Worm (Caenorhabditis elegans): ENCODE data around the gene clec-135.

DNA sequence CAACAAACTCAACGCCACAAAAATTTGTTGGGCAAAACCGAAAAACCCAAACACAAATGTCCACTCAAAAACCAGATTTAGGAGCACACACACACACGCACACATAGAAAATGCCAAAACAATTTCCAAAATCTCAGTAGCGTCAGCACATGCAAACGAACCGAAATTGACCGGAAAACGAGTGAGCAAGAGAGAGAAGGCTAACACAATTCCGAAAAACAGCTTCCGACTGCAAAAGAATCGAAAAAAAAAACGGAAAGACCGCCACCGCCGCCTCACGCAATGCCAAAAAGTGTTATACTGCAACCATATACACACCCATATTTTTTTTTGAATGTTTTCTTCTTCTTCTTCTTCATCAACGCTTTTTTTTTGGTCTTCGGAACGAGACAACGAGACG, 33.2 kb upstream of the clec-135 start:
- no peak for TF ChIP-seq nhr-77 (tag; optimal IDR thresholded peaks at IDR 0.05)
- no peak for TF ChIP-seq unc-130 (tag; optimal IDR thresholded peaks at IDR 0.05)
- no peak for TF ChIP-seq unc-62 (GFP tag; optimal IDR thresholded peaks at IDR 0.05)
- TF ChIP-seq pag-3 (tag; optimal IDR thresholded peaks at IDR 0.05; ENCODE audit: borderline replicate concordance, insufficient read depth): no peak
- TF ChIP-seq dpl-1 (GFP tag; optimal IDR thresholded peaks at IDR 0.05): no peak
- no peak for TF ChIP-seq dsc-1 (tag; optimal IDR thresholded peaks at IDR 0.05)

All from whole organism, L1 larva.